Fruit fly (Drosophila melanogaster): ENCODE data around the gene DCTN6-p27.
A peak's percentile ranks its signal among the peaks of the same experiment; 100 is the strongest.

The DCTN6-p27 gene

DNA sequence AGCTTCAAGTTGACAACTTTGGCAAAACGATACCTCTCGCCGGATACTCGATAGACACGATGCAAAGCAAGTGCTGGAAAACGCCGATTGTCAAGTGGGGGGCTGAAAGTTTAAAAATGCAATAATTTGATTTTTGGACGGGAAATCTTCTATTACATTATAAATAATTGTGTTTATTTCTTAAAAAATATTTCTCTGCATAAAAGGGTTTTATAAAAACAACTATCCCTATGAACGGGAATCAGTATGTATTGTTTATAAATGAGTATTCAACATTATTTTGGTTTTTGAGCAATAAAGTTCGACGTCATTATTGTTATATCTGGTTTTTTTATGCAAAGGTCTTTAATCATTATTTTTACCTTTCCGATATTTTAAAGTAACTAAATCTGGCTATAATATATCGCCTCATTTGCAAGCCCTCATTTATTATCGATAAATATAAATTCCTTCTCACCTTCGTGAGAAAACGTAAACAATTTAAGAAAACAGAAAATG is at the start of gene DCTN6-p27, which contains the start of gene AsnRS:
DCTN6-p27 (plus strand) TSS at position 419 of the 498 bp plus-strand sequence.
AsnRS (minus strand) TSS at position 50 of the 498 bp plus-strand sequence.
- TF ChIP-seq noc (tag; optimal IDR thresholded peaks at IDR 0.05): peak; percentile 76

DNA sequence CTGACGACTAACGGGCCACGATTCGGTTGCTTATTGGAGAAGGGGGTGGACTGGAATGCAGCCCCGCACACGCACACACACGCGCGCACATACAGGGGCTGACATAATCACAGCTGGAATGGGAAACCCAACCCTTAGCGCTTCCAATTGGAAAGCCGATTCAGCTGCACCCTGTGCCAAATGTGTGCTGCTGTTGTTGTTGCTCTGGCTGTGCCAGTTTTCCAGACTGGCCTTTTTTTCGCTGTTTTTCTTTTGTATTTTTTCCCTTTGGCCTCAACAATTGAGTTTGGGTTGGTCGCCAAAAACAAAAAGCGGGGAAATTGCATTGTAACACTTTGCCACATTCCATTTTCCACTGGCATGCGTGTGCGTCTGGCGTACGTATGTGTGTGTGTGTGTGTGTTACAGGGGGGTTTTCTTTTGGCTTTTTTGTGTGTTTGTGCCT is 48.8 kb upstream of the DCTN6-p27 start:
- no peak for TF ChIP-seq noc (tag; optimal IDR thresholded peaks at IDR 0.05)

DNA sequence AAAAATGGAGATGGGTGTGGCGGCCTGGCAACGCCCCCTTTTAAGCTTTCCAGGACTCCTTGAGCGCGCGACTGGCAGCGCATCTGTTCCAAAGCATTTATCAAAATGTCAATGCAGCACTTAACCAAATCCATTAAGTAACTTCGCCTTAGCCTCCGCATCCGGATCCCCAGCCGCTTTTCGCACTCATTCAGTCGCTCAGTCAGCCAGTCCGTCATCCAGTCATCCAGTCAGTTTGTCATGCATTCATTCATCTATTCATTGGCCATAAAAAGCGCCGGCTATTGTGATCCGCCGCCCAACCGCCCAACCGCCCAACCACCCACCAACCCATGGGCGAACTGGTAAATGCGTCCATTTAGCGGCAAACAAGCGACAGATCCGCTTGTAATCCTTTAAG is 43.2 kb upstream of the DCTN6-p27 start:
- TF ChIP-seq noc (tag; optimal IDR thresholded peaks at IDR 0.05): no peak

DNA sequence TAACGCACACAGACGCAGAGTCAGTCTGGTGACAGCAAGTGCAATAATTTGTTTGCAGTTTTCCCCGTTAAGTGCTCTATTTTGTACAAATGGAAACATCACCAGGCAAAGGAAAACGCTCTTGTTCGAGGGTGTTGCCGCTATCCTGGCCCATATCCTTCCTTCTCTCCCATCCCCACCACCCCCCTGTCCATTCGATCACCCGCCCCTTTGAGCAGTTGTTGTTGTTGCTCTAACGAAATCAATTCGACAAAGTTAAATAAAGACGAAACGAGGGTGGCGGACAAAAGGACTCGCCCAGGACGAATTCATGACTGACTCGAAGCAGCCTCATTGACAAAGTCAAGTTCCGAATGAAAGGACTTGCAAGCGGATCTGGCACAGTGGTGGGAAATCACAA is 42.7 kb upstream of the DCTN6-p27 start:
- TF ChIP-seq noc (tag; optimal IDR thresholded peaks at IDR 0.05): no peak

DNA sequence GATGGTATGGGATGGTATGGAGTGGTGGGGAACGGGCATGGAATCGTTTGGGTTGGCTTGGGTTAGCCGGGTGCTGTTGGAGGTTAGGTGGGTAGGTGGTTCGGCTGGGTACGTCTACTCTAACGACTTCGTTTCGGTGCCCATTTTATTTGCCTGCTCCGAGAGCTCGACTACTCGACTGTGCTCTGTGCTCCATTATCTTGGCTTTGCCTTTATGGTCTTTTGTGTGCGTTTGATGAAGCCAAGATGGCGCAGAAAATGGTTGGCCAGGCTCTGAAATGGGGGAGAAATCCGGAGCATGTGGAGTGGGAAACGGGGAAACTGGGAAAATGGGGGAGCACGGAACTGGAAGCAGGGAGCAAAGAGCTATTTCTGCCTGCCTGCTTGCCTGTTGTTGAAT is 38.3 kb upstream of the DCTN6-p27 start:
- TF ChIP-seq noc (tag; optimal IDR thresholded peaks at IDR 0.05): no peak

DNA sequence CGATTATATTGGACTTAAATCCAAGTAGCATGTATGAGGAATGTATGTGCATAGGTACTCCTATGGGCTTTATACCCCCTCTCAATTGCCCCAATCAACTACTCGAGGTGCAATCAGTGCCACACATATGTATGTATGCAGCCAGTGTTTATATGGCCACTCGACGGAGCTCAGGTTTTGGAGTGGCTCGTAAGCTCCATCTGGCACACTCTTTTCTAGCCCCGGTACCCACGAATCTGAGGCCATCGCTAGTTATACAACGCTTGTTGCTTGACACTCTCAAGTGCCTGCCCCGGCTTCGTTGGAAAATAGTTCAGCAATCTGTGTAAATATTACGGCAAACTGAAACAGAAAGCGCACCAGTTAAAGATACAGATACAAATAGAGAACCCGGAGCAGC is 35.8 kb upstream of the DCTN6-p27 start:
- TF ChIP-seq noc (tag; optimal IDR thresholded peaks at IDR 0.05): no peak

DNA sequence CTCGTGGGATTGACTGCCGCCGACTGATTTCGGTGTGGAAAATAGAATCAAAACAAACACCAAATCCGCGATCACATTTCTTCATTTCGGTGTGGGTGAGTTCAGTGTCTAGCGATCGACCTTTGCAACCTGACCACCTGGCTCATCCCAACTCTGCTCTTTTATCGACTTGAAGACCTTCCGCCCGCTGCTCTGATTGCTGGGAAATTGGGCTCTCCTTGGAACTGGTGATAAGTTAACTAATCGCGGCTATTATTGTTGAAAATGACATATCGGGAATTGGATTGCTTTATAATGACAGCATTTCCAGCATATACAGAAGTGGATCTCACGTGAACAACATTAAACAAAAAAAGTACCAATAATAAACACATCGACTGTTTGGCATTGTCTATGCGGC is 34.7 kb upstream of the DCTN6-p27 start:
- TF ChIP-seq noc (tag; optimal IDR thresholded peaks at IDR 0.05): no peak

DNA sequence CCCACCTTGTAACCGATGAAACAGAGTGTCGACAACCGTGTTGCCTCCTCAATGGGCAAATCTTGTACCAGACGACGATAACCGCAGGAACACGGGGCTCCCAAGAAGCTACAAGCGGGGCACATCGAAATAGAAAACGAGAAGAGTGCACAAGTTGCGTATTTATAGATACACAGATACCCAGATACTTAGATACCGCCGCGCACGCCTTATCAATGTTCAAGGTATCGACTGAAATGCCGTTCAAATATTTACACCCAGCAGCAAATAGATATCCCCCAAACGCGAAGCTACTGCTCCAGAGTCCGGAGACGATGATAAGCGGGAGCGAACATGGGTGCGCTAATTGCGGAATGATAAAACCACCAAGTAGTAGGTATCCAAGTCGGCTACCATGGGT is 33.5 kb upstream of the DCTN6-p27 start:
- no peak for TF ChIP-seq noc (tag; optimal IDR thresholded peaks at IDR 0.05)

DNA sequence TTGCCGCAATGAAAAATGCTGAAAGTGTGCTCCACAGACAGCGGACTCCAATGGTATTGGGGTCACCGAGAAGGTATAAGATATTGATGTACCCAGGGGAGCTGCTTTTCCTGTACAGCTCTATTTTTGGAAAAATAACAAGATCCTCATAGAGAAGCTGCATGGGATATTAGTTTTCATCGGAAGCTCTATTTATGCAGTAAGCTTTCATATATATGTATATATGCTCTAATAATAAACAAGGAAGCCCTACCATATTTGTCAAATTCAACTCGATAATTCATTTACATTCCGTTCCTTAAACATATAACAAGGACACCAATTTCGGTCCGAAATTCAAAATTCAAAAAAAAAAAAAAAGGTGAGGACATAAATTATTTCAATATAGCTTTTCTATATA is 30.4 kb upstream of the DCTN6-p27 start, which contains the start of the genes CG17344 and CG43731:
CG17344 (plus strand) TSS at position 301 of the 400 bp plus-strand sequence.
CG43731 (plus strand) TSS at position 301 of the 400 bp plus-strand sequence.
- TF ChIP-seq noc (tag; optimal IDR thresholded peaks at IDR 0.05): no peak

DNA sequence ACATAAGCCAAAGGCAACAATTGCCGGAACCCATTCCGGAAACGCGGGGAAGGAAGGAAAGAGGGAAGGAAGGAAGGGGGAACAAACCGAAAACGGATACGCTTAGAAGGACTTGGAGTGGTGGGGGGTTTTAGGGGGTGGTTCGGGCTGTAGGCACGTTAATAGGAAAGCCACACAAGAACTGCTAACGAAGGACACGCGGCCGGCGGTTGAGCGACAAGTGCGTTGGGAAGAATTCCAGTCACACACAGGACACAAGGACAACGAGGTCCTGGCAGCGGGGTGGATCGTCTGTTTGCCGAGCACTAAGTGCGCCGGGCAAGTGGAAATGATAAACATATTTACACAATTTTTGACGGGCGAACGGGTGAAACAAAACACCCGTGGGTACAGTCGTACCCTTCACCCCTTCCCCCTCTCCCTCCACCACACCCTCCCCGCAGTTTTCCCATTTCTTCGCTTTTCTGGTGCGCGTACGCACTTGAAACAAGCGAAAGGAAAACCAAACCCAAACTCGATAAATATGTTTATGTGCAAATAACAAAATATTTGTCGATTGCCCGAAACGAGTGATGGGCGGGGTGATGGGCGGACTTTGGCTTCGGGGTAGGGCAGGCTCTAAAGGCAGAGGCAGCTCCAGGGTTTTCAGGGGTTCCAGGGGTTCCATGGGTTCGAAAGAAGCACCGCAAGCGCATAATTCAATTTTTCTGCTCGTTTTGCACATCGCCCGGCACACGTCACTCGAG is 28.8 kb upstream of the DCTN6-p27 start:
- TF ChIP-seq noc (tag; optimal IDR thresholded peaks at IDR 0.05): no peak

DNA sequence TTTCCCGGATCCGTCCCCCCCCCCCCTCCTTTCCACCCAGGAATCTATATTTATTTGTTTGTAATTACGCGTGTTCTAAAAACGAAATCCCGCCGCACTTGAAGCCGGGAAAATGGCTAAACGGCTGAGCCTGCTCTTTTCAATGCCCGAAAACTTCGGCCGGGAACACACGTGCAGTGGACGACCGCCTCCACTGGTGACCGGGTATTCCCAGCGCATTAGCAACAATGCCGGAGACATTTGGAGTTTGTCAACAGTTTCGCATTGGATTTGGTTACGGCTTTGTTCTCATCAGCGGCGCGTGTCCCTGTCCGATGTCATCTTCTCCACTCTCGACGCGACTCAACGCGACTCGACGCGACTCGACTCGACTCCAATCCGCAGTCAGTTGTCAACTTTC is 27.7 kb upstream of the DCTN6-p27 start:
- no peak for TF ChIP-seq noc (tag; optimal IDR thresholded peaks at IDR 0.05)

DNA sequence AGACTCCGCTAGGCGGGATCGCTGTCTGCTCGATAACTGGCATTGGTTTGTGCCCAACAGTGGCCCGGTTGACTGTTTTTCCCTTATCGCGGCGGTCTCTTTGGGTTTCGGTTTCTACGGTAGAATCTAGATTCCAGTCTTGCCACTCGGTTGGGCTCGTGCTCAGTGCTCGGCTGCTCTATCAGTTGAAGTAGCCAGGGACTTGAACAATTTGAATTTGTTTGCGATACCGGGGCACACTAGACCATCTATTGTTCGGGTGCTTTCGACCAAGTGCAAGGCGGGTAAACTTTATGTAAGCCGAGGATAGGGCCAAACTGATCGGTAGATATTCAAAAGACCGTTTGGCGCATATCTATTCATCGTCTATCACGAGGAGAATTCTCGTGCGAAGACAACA is 25.9 kb upstream of the DCTN6-p27 start:
- TF ChIP-seq noc (tag; optimal IDR thresholded peaks at IDR 0.05): no peak

DNA sequence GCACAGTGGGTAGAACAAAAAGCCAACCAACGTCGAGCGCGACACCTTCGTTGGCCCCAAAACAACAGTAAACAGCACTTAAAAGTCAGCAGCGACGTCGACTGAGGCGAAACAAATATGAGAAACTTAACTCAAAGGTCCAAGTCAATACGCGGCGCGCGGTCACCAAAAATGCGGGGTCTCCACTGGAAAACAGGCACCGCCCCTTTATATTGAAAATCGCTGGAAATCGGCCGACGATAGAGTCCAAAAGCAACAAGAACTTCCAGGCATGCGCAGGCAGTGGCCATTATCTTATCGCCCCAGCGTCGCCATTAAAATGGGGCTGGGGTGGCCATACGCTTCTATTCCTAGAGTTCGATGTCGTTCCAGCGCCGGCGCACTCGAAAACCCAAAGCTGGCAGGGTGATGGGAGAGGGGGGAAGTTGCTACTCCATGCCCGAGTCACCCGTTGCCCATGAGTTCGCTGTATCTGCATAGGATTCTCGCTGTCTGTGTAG is 23.7 kb upstream of the DCTN6-p27 start, which contains the start of gene Lim3:
Lim3 (minus strand) TSS at position 51 of the 500 bp plus-strand sequence.
- no peak for TF ChIP-seq noc (tag; optimal IDR thresholded peaks at IDR 0.05)

DNA sequence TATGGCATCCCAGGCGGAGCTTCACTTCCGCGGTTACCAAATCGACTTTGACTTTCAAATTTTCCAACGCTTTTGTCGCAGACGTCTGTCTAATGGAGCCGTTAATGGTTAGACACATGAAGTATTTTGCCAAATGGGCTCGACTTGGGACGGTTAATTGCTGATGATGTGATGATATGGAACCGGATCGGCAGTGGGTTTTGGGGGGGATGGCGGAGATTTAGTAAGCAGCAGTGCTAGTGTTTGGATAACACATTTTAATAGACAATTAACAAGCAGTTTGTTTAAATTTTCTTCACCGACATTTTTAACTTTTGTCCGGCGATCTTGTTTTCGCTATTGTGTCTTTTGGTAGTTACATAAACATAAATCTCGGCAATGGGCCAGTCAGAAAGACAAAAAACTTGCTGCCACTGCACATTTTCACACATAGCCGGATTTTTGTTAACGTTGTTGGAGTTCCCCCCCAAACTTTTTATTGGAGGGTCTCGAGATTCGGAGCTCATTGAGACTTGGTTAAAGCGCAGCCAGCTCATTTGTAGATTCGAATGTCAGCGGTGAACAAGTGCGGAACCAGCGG is 22.4 kb upstream of the DCTN6-p27 start, which contains the start of gene amd:
amd (plus strand) TSS at position 530 of the 580 bp plus-strand sequence.
- no peak for TF ChIP-seq noc (tag; optimal IDR thresholded peaks at IDR 0.05)

DNA sequence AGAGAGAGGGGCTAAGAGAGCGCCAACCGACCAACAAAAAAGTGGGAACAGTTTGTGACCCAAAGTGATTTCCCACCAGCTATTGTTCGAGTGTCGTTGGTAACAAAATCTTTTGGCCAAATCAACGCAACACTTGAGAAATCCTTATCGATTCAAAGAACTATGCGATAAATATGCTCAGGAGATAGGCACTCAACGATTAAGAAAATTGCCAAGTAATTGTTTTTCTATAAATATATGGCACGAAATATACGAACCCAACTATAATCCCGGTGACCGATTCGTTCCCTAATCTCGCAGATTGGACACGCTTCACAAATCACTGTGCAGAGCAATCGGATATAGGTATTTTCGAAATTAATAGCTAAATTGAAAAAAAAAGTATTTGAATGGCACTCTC is 21.0 kb upstream of the DCTN6-p27 start:
- peak; percentile 59 for TF ChIP-seq noc (tag; optimal IDR thresholded peaks at IDR 0.05)

DNA sequence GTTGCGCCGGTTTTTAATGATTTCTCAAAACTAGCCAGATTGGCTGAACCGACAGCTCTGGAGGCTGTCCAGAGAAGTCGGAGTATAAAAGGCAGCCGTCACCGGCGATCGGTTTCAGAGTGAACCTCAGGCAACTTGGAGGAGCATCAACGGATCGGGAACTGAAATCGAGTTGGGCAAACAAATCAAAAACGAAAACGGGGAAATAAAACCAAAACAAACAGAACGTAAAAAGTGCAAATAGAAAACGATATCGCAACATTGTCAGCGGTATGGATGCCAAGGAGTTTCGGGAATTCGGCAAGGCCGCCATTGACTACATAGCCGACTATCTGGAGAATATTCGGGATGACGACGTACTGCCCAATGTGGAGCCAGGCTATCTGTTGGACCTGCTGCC is 20.4 kb upstream of the DCTN6-p27 start:
- TF ChIP-seq noc (tag; optimal IDR thresholded peaks at IDR 0.05): no peak

DNA sequence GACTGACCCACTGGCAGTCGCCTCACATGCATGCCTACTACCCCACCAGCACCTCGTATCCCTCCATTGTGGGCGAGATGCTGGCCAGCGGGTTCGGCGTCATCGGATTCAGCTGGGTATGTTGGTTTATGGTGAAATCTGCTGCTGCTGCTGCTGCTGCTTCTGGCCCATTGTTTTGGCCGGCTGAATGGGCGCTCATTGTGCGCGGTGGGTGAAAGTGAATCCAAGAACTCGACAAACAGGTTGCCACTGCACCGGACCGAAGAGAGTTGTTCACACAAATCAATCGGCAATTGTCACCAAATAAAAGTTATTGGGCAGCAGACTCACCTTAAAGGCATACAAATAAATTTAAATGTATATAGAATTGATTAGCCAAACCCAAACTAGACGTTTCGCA is 19.9 kb upstream of the DCTN6-p27 start:
- no peak for TF ChIP-seq noc (tag; optimal IDR thresholded peaks at IDR 0.05)

Measured in whole organism, larva.